Worm (Caenorhabditis elegans) whole organism, L4 larva: ENCODE results near the gene ech-3.

Experiments
- F26F4.8 ChIP-seq: fragments of 200-800 bp; sonication (Bioruptor generic); conservative IDR thresholded peaks from 2 replicates; pipeline ENCODE4 v1.3.6; 2022; ENCODE audit warnings: missing genetic modification characterization, missing compliant biosample characterization
- R02D3.7 ChIP-seq: fragments of 150-350 bp; sonication (generic microtip); optimal IDR thresholded peaks from 3 replicates; lab custom pipeline; 2014; ENCODE audit warnings: missing biosample characterization, missing genetic modification characterization
- T20F7.1 ChIP-seq: fragments of 200-800 bp; sonication (Bioruptor generic); optimal IDR thresholded peaks from 2 replicates; lab custom pipeline; 2018; ENCODE audit warnings: mild to moderate bottlenecking, missing genetic modification characterization, missing compliant biosample characterization
- T26A8.4 ChIP-seq: fragments of 200-800 bp; sonication (Bioruptor generic); IDR thresholded peaks from 2 replicates; pipeline ENCODE4 v1.3.6; 2022; ENCODE audit warnings: missing genetic modification characterization, missing compliant biosample characterization
- Y75B8A.6 ChIP-seq: fragments of 200-800 bp; sonication (Bioruptor generic); IDR thresholded peaks from 2 replicates; pipeline ENCODE4 v1.3.6; 2022; ENCODE audit warnings: missing genetic modification reagents, missing genetic modification characterization, missing compliant biosample characterization
- ZK546.5 ChIP-seq, 2 experiments: sonication (generic microtip); optimal IDR thresholded peaks; 2 replicates each; lab custom pipeline; 2017; ENCODE audit warnings: missing biosample characterization in 2 of 2, missing genetic modification characterization in 2 of 2
- aha-1 ChIP-seq: fragments of 150-350 bp; peaks from one replicate; lab custom pipeline; 2014; ENCODE audit warnings: missing biosample characterization, missing genetic modification characterization
- cey-2 ChIP-seq: sonication (generic microtip); optimal IDR thresholded peaks from 3 replicates; lab custom pipeline; 2017; ENCODE audit warnings: missing genetic modification characterization, mild to moderate bottlenecking, missing compliant biosample characterization, antibody characterized with exemption, borderline replicate concordance; ENCODE audit not compliant: insufficient read depth
- daf-12 ChIP-seq: fragments of 150-350 bp; optimal IDR thresholded peaks from 2 replicates; lab custom pipeline; 2014; ENCODE audit warnings: missing biosample characterization, missing genetic modification reagents, missing genetic modification characterization
- daf-8 ChIP-seq: fragments of 200-800 bp; sonication (Bioruptor generic); IDR thresholded peaks from 2 replicates; pipeline ENCODE4 v1.3.6; 2022; ENCODE audit warnings: missing genetic modification characterization, missing compliant biosample characterization
- dmd-6 ChIP-seq: fragments of 200-800 bp; sonication (Bioruptor generic); IDR thresholded peaks from 2 replicates; pipeline ENCODE4 v1.3.6; 2022; ENCODE audit warnings: missing genetic modification reagents, missing genetic modification characterization, missing compliant biosample characterization
- dmd-9 ChIP-seq: fragments of 200-800 bp; sonication (Bioruptor generic); IDR thresholded peaks from 2 replicates; pipeline ENCODE4 v1.3.6; 2022; ENCODE audit warnings: missing genetic modification reagents, missing genetic modification characterization, missing compliant biosample characterization
- egl-27 ChIP-seq: sonication (generic microtip); optimal IDR thresholded peaks from 3 replicates; lab custom pipeline; 2017; ENCODE audit warnings: missing biosample characterization, missing genetic modification reagents, missing genetic modification characterization
- fkh-10 ChIP-seq: fragments of 150-350 bp; optimal IDR thresholded peaks from 2 replicates; lab custom pipeline; 2014; ENCODE audit warnings: missing biosample characterization, missing genetic modification reagents, missing genetic modification characterization
- fos-1 ChIP-seq: fragments of 150-350 bp; optimal IDR thresholded peaks from 2 replicates; lab custom pipeline; 2014; ENCODE audit warnings: missing biosample characterization, missing genetic modification characterization
- gei-8 ChIP-seq: fragments of 200-800 bp; sonication (Bioruptor generic); optimal IDR thresholded peaks from 2 replicates; lab custom pipeline; 2018; ENCODE audit warnings: mild to moderate bottlenecking, missing genetic modification characterization, missing compliant biosample characterization
- hif-1 ChIP-seq, 2 experiments: sonication (generic microtip); optimal IDR thresholded peaks; 2 replicates each; lab custom pipeline; 2016 to 2017; ENCODE audit warnings: missing compliant biosample characterization in 2 of 2, missing genetic modification characterization in 2 of 2, missing genetic modification reagents in 2 of 2, missing genotype in 2 of 2, mild to moderate bottlenecking in 1 of 2
- hlh-11 ChIP-seq: fragments of 200-800 bp; sonication (Bioruptor generic); optimal IDR thresholded peaks from 2 replicates; lab custom pipeline; 2018; ENCODE audit warnings: mild to moderate bottlenecking, missing genetic modification characterization, missing compliant biosample characterization
- hlh-30 ChIP-seq: sonication (generic microtip); optimal IDR thresholded peaks from 2 replicates; lab custom pipeline; 2017; ENCODE audit warnings: antibody characterized with exemption, mild to moderate bottlenecking, missing genetic modification characterization, missing compliant biosample characterization; ENCODE audit not compliant: insufficient read depth
- jun-1 ChIP-seq: fragments of 150-350 bp; optimal IDR thresholded peaks from 2 replicates; lab custom pipeline; 2014; ENCODE audit warnings: missing biosample characterization, missing genetic modification reagents, missing genetic modification characterization
- lin-1 ChIP-seq: fragments of 200-800 bp; sonication (Bioruptor generic); IDR thresholded peaks from 2 replicates; pipeline ENCODE4 v1.3.6; 2022; ENCODE audit warnings: missing genetic modification reagents, missing genetic modification characterization, missing compliant biosample characterization
- lin-13 ChIP-seq: fragments of 150-350 bp; optimal IDR thresholded peaks from 2 replicates; lab custom pipeline; 2014; ENCODE audit warnings: missing biosample characterization, missing genetic modification reagents, missing genetic modification characterization
- lin-15B ChIP-seq: fragments of 150-350 bp; sonication (generic microtip); optimal IDR thresholded peaks from 3 replicates; lab custom pipeline; 2014; ENCODE audit warnings: missing biosample characterization, missing genetic modification characterization
- lsy-2 ChIP-seq, 2 experiments: fragments of 150-350 bp in 1 of 2; sonication (generic microtip) in 1 of 2; optimal IDR thresholded peaks; 2 replicates each; lab custom pipeline; 2014 to 2017; ENCODE audit warnings: missing biosample characterization in 2 of 2, missing genetic modification characterization in 2 of 2
- madf-9 ChIP-seq: fragments of 200-800 bp; sonication (Bioruptor generic); conservative IDR thresholded peaks from 2 replicates; pipeline ENCODE4 v1.3.6; 2022; ENCODE audit warnings: missing genetic modification reagents, missing genetic modification characterization, missing compliant biosample characterization
- mdl-1 ChIP-seq, 2 experiments: fragments of 150-350 bp in 1 of 2; sonication (generic microtip) in 1 of 2; optimal IDR thresholded peaks; 2 replicates each; lab custom pipeline; 2014 to 2017; ENCODE audit warnings: missing biosample characterization in 2 of 2, missing genetic modification characterization in 2 of 2
- mep-1 ChIP-seq: fragments of 150-350 bp; sonication (generic microtip); optimal IDR thresholded peaks from 3 replicates; lab custom pipeline; 2014; ENCODE audit warnings: missing biosample characterization, missing genetic modification characterization
- mes-2 ChIP-seq: sonication (generic microtip); optimal IDR thresholded peaks from 2 replicates; lab custom pipeline; 2016; ENCODE audit warnings: missing genotype, mild to moderate bottlenecking, missing genetic modification characterization, missing compliant biosample characterization; ENCODE audit not compliant: poor library complexity, severe bottlenecking
- mxl-2 ChIP-seq: fragments of 200-800 bp; sonication (Bioruptor generic); conservative IDR thresholded peaks from 2 replicates; pipeline ENCODE4 v1.3.6; 2022; ENCODE audit warnings: missing genetic modification reagents, missing genetic modification characterization, missing compliant biosample characterization
- mxl-3 ChIP-seq: fragments of 200-800 bp; sonication (Bioruptor generic); optimal IDR thresholded peaks from 2 replicates; lab custom pipeline; 2018; ENCODE audit warnings: mild to moderate bottlenecking, missing genetic modification characterization, missing compliant biosample characterization
- nhr-28 ChIP-seq: fragments of 150-350 bp; optimal IDR thresholded peaks from 2 replicates; lab custom pipeline; 2014; ENCODE audit warnings: missing biosample characterization, missing genetic modification characterization
- nhr-48 ChIP-seq: sonication (generic microtip); optimal IDR thresholded peaks from 2 replicates; lab custom pipeline; 2016; ENCODE audit warnings: mild to moderate bottlenecking, missing genetic modification characterization, missing compliant biosample characterization
- nhr-76 ChIP-seq: fragments of 150-350 bp; optimal IDR thresholded peaks from 2 replicates; lab custom pipeline; 2014; ENCODE audit warnings: missing biosample characterization, missing genetic modification characterization
- nhr-77 ChIP-seq: fragments of 150-350 bp; optimal IDR thresholded peaks from 2 replicates; lab custom pipeline; 2014; ENCODE audit warnings: missing biosample characterization, missing genetic modification characterization
- sdz-12 ChIP-seq: fragments of 200-800 bp; sonication (Bioruptor generic); optimal IDR thresholded peaks from 2 replicates; lab custom pipeline; 2018; ENCODE audit warnings: mild to moderate bottlenecking, missing genetic modification characterization, missing compliant biosample characterization
- snpc-1.2 ChIP-seq: fragments of 200-800 bp; sonication (Bioruptor generic); IDR thresholded peaks from 2 replicates; pipeline ENCODE4 v1.3.6; 2022; ENCODE audit warnings: missing genetic modification reagents, missing genetic modification characterization, missing compliant biosample characterization
- spr-1 ChIP-seq: sonication (generic microtip); optimal IDR thresholded peaks from 2 replicates; lab custom pipeline; 2016; ENCODE audit warnings: mild to moderate bottlenecking, missing genetic modification characterization, missing compliant biosample characterization
- unc-130 ChIP-seq: sonication (generic microtip); optimal IDR thresholded peaks from 2 replicates; lab custom pipeline; 2016; ENCODE audit warnings: missing genetic modification reagents, missing genetic modification characterization, missing compliant biosample characterization
- unc-62 ChIP-seq, 3 experiments: fragments of 150-350 bp in 1 of 3; sonication (generic microtip); optimal IDR thresholded peaks in 2 of 3; peaks in 1 of 3; 1 replicate in 1 of 3; 2 replicates in 2 of 3; lab custom pipeline; 2014 to 2017; ENCODE audit warnings: missing biosample characterization in 3 of 3, missing genetic modification characterization in 3 of 3, missing genetic modification reagents in 3 of 3, missing genotype in 1 of 3
- vab-7 ChIP-seq: fragments of 200-800 bp; sonication (Bioruptor generic); IDR thresholded peaks from 2 replicates; pipeline ENCODE4 v1.3.6; 2022; ENCODE audit warnings: missing genetic modification reagents, missing genetic modification characterization, missing compliant biosample characterization
- zfp-3 ChIP-seq: fragments of 200-800 bp; sonication (Bioruptor generic); conservative IDR thresholded peaks from 2 replicates; pipeline ENCODE4 v1.3.6; 2022; ENCODE audit warnings: missing genetic modification reagents, missing genetic modification characterization, missing compliant biosample characterization
- ztf-7 ChIP-seq: fragments of 150-350 bp; optimal IDR thresholded peaks from 2 replicates; lab custom pipeline; 2014; ENCODE audit warnings: missing biosample characterization, missing genetic modification characterization

The ech-3 gene

ce11 chrV:8024752-8025151 lies 2.7 kb downstream of the ech-3 start, which contains the start of gene F43H9.3 (continued):
- TF ChIP-seq Y75B8A.6 (no peak), egl-27 (no peak), mxl-2 (no peak), snpc-1.2 (GFP tag; lab: Robert Waterston, UW) (no peak), fos-1 (tag; lab: Kevin White, UChicago) (no peak), ZK546.5 (tag; optimal IDR thresholded peaks at IDR 0.05; lab: Kevin White, UChicago) (no peak), T20F7.1 (GFP tag; lab: Kevin White, UChicago) (no peak), hlh-11 (tag; lab: Kevin White, UChicago) (no peak), sdz-12 (GFP tag; lab: Kevin White, UChicago) (no peak), zfp-3 (GFP tag; lab: Robert Waterston, UW) (no peak), fkh-10 (no peak), F26F4.8 (no peak), nhr-77 (no peak)

- TF ChIP-seq nhr-28 (tag; lab: Kevin White, UChicago) = peak; percentile 64
- peak; percentile 83 for TF ChIP-seq ztf-7 (tag; lab: Kevin White, UChicago)
- peak; percentile 23 for TF ChIP-seq hlh-30
- TF ChIP-seq hif-1 (tag; optimal IDR thresholded peaks at IDR 0.05; lab: Kevin White, UChicago) = peak in 1 of 2 experiments; percentile 43
- TF ChIP-seq unc-130 = no peak
Observed at ce11 chrV:8025259-8025658, 3.2 kb downstream of the ech-3 start.

- TF ChIP-seq hlh-30 = peak; percentile 55
- TF ChIP-seq daf-12 (tag; lab: Kevin White, UChicago) = no peak
- TF ChIP-seq vab-7 (GFP tag; lab: Robert Waterston, UW) = no peak
- TF ChIP-seq madf-9 = no peak
- peak; percentile 86 for TF ChIP-seq cey-2 (tag; lab: Kevin White, UChicago)
- peak; percentile 79 to 89 for TF ChIP-seq mdl-1 (tag; optimal IDR thresholded peaks at IDR 0.05; lab: Kevin White, UChicago)
- TF ChIP-seq dmd-9 (GFP tag; lab: Robert Waterston, UW) = no peak
- TF ChIP-seq nhr-76 = no peak
- peak; percentile 76 for TF ChIP-seq dmd-6
- no peak for TF ChIP-seq lin-15B
- TF ChIP-seq T26A8.4 (GFP tag; lab: Robert Waterston, UW) = no peak
- no peak for TF ChIP-seq mes-2 (tag; lab: Kevin White, UChicago)
- peak; percentile 71 for TF ChIP-seq aha-1 (tag; lab: Kevin White, UChicago)
- TF ChIP-seq daf-8 (GFP tag; lab: Robert Waterston, UW) = no peak
- TF ChIP-seq lin-1 (GFP tag; lab: Robert Waterston, UW) = no peak
- TF ChIP-seq lin-13 = no peak
- peak in 1 of 2 experiments; percentile 99 for TF ChIP-seq unc-62 (GFP tag; optimal IDR thresholded peaks at IDR 0.05 in 1 of 2; lab: Kevin White, UChicago)
- no peak for TF ChIP-seq unc-62 (tag; optimal IDR thresholded peaks at IDR 0.05; lab: Kevin White, UChicago)
- TF ChIP-seq hlh-11 (tag; lab: Kevin White, UChicago) = peak; percentile 51
- TF ChIP-seq nhr-48 (tag; lab: Kevin White, UChicago) = peak; percentile 73
- no peak for TF ChIP-seq R02D3.7
- no peak for TF ChIP-seq ztf-7 (tag; lab: Kevin White, UChicago)
- no peak for TF ChIP-seq lsy-2 (tag; optimal IDR thresholded peaks at IDR 0.05; lab: Kevin White, UChicago)
- TF ChIP-seq gei-8 = no peak
- no peak for TF ChIP-seq spr-1 (tag; lab: Kevin White, UChicago)
- no peak for TF ChIP-seq jun-1 (tag; lab: Kevin White, UChicago)
- TF ChIP-seq nhr-28 (tag; lab: Kevin White, UChicago) = peak; percentile 75
- TF ChIP-seq mep-1 (tag; lab: Kevin White, UChicago) = peak; percentile 9
- peak; percentile 99 for TF ChIP-seq mxl-3
Observed at ce11 chrV:8026343-8026742, 4.3 kb downstream of the ech-3 start, which contains the start of gene F43H9.4. TSS of gene F43H9.4 (plus strand) at chrV:8026708.
